Worm (Caenorhabditis elegans): ENCODE results near the gene fbxb-34.

fbxb-34 gene

ce11 chrII:622478-622877, 34.8 kb downstream of the fbxb-34 start (continued):
- TF ChIP-seq nhr-85 (tag) (no peak), C16A3.4 (tag; optimal IDR thresholded peaks at IDR 0.05) (no peak), ceh-90 (tag; optimal IDR thresholded peaks at IDR 0.05) (no peak), snu-23 (GFP tag; optimal IDR thresholded peaks at IDR 0.05) (no peak), tbx-2 (tag; optimal IDR thresholded peaks at IDR 0.05) (no peak), rnt-1 (tag; optimal IDR thresholded peaks at IDR 0.05) (peak; percentile 54), lir-3 (tag; optimal IDR thresholded peaks at IDR 0.05; ENCODE audit: poor library complexity) (no peak), nhr-28 (tag; optimal IDR thresholded peaks at IDR 0.05) (no peak), isw-1 (GFP tag; IDR thresholded peaks at IDR 0.05) (no peak), lin-39 (tag; optimal IDR thresholded peaks at IDR 0.05) (no peak), zip-4 (GFP tag; optimal IDR thresholded peaks at IDR 0.05) (no peak), nhr-19 (GFP tag; conservative IDR thresholded peaks at IDR 0.05) (no peak), efl-1 (optimal IDR thresholded peaks at IDR 0.05) (peak; percentile 64 to 80), efl-1 (GFP tag; optimal IDR thresholded peaks at IDR 0.05 in 1 of 2) (peak; percentile 22 to 87), unc-86 (tag; optimal IDR thresholded peaks at IDR 0.05) (no peak), dsc-1 (tag; optimal IDR thresholded peaks at IDR 0.05) (no peak), ztf-4 (tag; optimal IDR thresholded peaks at IDR 0.05) (no peak), unc-62 (GFP tag; optimal IDR thresholded peaks at IDR 0.05) (no peak), lsy-2 (tag; optimal IDR thresholded peaks at IDR 0.05) (peak in 1 of 2 experiments; percentile 8), pag-3 (tag; optimal IDR thresholded peaks at IDR 0.05; ENCODE audit: borderline replicate concordance, insufficient read depth) (no peak), lin-14 (GFP tag; optimal IDR thresholded peaks at IDR 0.05) (peak; percentile 66), nhr-12 (tag; optimal IDR thresholded peaks at IDR 0.05) (no peak), elt-2 (tag; optimal IDR thresholded peaks at IDR 0.05) (no peak), aha-1 (tag; optimal IDR thresholded peaks at IDR 0.05) (no peak), egl-27 (tag; optimal IDR thresholded peaks at IDR 0.05) (no peak), ets-5 (GFP tag; IDR thresholded peaks at IDR 0.05) (no peak), unc-98 (GFP tag; IDR thresholded peaks at IDR 0.05) (no peak), zag-1 (tag; optimal IDR thresholded peaks at IDR 0.05) (no peak), fkh-4 (tag; optimal IDR thresholded peaks at IDR 0.05; ENCODE audit: borderline replicate concordance) (no peak), nhr-76 (tag; optimal IDR thresholded peaks at IDR 0.05) (no peak), nhr-77 (tag; optimal IDR thresholded peaks at IDR 0.05) (no peak), ceh-82 (tag; optimal IDR thresholded peaks at IDR 0.05) (peak in 1 of 3 experiments; percentile 28), ceh-63 (GFP tag; optimal IDR thresholded peaks at IDR 0.05) (no peak), Y116A8C.19 (tag; optimal IDR thresholded peaks at IDR 0.05; ENCODE audit: borderline replicate concordance) (no peak), nhr-11 (tag; optimal IDR thresholded peaks at IDR 0.05) (no peak), F16B12.6 (tag; optimal IDR thresholded peaks at IDR 0.05) (peak; percentile 6), skn-1 (tag; optimal IDR thresholded peaks at IDR 0.05) (peak; percentile 16), fkh-10 (GFP tag; optimal IDR thresholded peaks at IDR 0.05) (no peak), lin-13 (GFP tag; optimal IDR thresholded peaks at IDR 0.05) (peak; percentile 2), vab-15 (tag; optimal IDR thresholded peaks at IDR 0.05) (no peak), mdl-1 (tag; optimal IDR thresholded peaks at IDR 0.05) (no peak)

ce11 chrII:624443-624842, 36.8 kb downstream of the fbxb-34 start, which contains the start of gene T04B8.5:
TSS of gene T04B8.5 (minus strand) at chrII:624543.
- TF ChIP-seq pax-3 (tag; optimal IDR thresholded peaks at IDR 0.05): no peak
- TF ChIP-seq sptf-1 (tag; optimal IDR thresholded peaks at IDR 0.05): no peak
- no peak for TF ChIP-seq C04F5.9 (tag; optimal IDR thresholded peaks at IDR 0.05)
